Fruit fly (Drosophila melanogaster) Kc167 (cell line): ENCODE results near the gene CG46465.

ENCODE experiments used
- Myc ChIP-seq: fragments of >200 bp; optimal IDR thresholded peaks from 2 replicates; lab custom pipeline; 2017; ENCODE audit warnings: missing external identifiers
- Sin3A ChIP-seq: fragments of >200 bp; optimal IDR thresholded peaks from 2 replicates; lab custom pipeline; 2018; ENCODE audit warnings: missing external identifiers
- h ChIP-seq: fragments of >200 bp; optimal IDR thresholded peaks from 3 replicates; lab custom pipeline; 2018; ENCODE audit warnings: missing external identifiers
- insv ChIP-seq: fragments of >200 bp; optimal IDR thresholded peaks from 3 replicates; lab custom pipeline; 2018; ENCODE audit warnings: missing external identifiers
- psq ChIP-seq: fragments of >200 bp; optimal IDR thresholded peaks from 2 replicates; lab custom pipeline; 2017; ENCODE audit warnings: missing external identifiers
- ttk ChIP-seq: sonication (Bioruptor generic); optimal IDR thresholded peaks from 2 replicates; lab custom pipeline; 2017; ENCODE audit warnings: missing external identifiers

dm6 chr2L:18967897-18968296 is 24.4 kb upstream of the CG46465 start:
- no peak for TF ChIP-seq Sin3A (lab: Kevin White, UChicago)
- no peak for TF ChIP-seq psq (lab: Kevin White, UChicago)
- no peak for TF ChIP-seq insv (lab: Kevin White, UChicago)
- no peak for TF ChIP-seq Myc
- no peak for TF ChIP-seq ttk (lab: Kevin White, UChicago)
- no peak for TF ChIP-seq h (lab: Kevin White, UChicago)
